Fruit fly (Drosophila melanogaster) whole organism, prepupa: ENCODE data around the gene hry.

Experiments
- CG11902 ChIP-seq: fragments of 200-800 bp; sonication (Bioruptor generic); optimal IDR thresholded peaks from 3 replicates; lab custom pipeline; 2016; ENCODE audit warnings: missing biosample characterization, missing genetic modification characterization
- CG6276 ChIP-seq: fragments of 200-800 bp; sonication (Bioruptor generic); optimal IDR thresholded peaks from 2 replicates; lab custom pipeline; 2017; ENCODE audit warnings: missing biosample characterization, mild to moderate bottlenecking, missing genetic modification characterization
- CG6854 ChIP-seq: fragments of 200-800 bp; sonication (Bioruptor generic); optimal IDR thresholded peaks from 2 replicates; lab custom pipeline; 2017; ENCODE audit warnings: missing biosample characterization, mild to moderate bottlenecking, missing genetic modification characterization
- Ets96B ChIP-seq: fragments of 200-800 bp; optimal IDR thresholded peaks from 2 replicates; lab custom pipeline; 2019; ENCODE audit warnings: missing biosample characterization, mild to moderate bottlenecking, missing genetic modification characterization, moderate library complexity
- acj6 ChIP-seq: fragments of 200-800 bp; sonication (Bioruptor generic); optimal IDR thresholded peaks from 3 replicates; lab custom pipeline; 2016; ENCODE audit warnings: missing biosample characterization, missing genetic modification characterization

DNA sequence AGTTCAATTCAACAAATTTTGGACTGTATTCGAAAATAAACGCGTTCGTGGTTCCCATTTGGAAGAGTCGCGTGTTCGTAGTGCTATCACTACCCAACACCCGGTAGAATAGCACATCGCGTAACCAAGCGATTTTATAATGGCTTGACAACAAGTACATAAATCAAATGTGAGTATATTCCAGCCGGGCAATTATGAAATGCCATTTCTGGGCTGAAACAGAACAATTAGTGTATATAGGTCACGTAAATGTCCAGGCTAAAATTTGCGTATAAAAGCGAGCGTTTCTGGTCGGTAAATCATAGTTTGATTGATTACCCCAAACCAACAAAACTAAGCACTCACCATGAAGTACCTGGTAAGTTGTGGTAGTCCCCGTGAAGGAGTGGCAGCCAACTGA is 52.6 kb downstream of the hry start, which contains the start of gene Cp15:
- TF ChIP-seq CG6854 (no peak), Ets96B (tag; lab: Kevin White, UChicago) (no peak), CG11902 (GFP tag; lab: Kevin White, UChicago) (no peak), CG6276 (GFP tag; lab: Kevin White, UChicago) (no peak), acj6 (GFP tag; lab: Kevin White, UChicago) (no peak)
